Fruit fly (Drosophila melanogaster): Measurements from ENCODE around the gene Lcp65Af.

dm6 chr3L:6159863-6160262, 23.3 kb upstream of the Lcp65Af start:
- TF ChIP-seq pan (optimal IDR thresholded peaks at IDR 0.05) (no peak), sage (GFP tag; optimal IDR thresholded peaks at IDR 0.05) (no peak), fru (GFP tag; optimal IDR thresholded peaks at IDR 0.05) (no peak), OdsH (GFP tag; optimal IDR thresholded peaks at IDR 0.05) (no peak)

Data from whole organism, wandering third instar larva.